Worm (Caenorhabditis elegans) whole organism, dauer: Measurements from ENCODE around the gene C05C10.5.

Source experiments
- unc-62 ChIP-seq: sonication (generic microtip); optimal IDR thresholded peaks from 2 replicates; lab custom pipeline; 2017; ENCODE audit warnings: missing biosample characterization, missing genetic modification reagents, missing genetic modification characterization

Gene C05C10.5

DNA sequence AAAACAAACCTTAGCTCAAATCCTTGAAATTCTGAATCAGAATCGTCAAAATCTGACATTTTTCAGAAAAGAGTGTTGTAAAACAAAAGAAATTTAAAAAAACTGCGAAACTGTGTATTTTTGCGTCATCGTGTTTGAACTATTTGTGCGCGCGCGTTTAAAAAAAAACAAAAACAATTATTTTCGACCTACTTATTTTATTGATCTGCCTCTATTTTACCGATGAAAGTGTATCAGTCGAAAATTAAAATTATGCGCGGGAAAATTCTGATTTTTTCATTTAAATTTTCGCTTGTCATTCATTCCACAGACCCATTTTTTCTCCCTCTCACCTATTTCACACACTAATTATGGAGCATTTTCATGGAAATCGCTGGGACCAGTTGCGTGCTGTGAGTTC is at the start of gene C05C10.5, which contains the start of gene C05C10.7:
TSS of gene C05C10.5 (plus strand) at position 164 of the 400 bp plus-strand sequence.
TSS of gene C05C10.7 (minus strand) at position 95 of the 400 bp plus-strand sequence.
- no peak for TF ChIP-seq unc-62 (GFP tag; lab: Kevin White, UChicago)

- TF ChIP-seq unc-62 (GFP tag; lab: Kevin White, UChicago): no peak
Measured at ce11 chrII:9891031-9891689, 47.7 kb upstream of the C05C10.5 start, which contains the start of gene vgln-1. Gene vgln-1, minus strand, starts transcription at chrII:9891081.

DNA sequence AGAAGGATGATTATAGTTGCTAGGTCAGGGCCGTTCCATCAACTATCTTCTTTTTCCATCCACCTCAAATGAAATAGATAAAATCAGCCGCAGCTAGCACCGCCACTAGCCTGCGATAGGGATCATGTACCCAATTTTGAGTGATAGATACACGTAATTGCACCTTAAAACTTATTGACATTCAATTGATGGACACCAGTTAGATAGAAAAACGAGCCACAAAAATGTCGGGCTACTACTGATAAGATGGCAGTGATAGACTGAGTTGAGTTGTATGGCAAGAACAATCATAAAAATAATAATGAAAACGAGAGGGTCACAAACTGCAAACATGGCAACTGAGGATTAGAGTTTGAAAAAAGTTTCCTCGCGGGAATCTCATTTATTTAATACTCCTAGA is 47.0 kb upstream of the C05C10.5 start:
- TF ChIP-seq unc-62 (GFP tag; lab: Kevin White, UChicago): no peak

DNA sequence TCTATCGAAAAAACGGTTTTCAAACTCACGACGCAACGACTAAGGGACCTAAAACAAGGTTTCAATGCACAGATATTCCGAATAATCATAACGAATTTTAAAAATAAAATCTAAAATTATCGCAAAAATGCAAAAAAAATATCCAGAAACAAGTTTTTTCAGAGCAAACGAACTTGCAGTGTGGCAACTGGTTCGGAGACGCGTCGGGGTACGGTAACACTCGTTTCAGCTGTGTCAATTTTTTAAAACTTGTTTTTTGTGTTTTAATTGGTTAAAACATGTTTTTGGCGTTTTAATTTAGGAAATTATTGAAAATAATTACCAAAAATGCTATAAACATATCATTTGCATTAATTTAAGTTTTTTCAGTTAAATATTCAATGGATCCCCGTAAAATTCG is 46.4 kb upstream of the C05C10.5 start, which contains the start of gene C08H9.16:
TSS of gene C08H9.16 (plus strand) at position 370 of the 400 bp plus-strand sequence.
- no peak for TF ChIP-seq unc-62 (GFP tag; lab: Kevin White, UChicago)

DNA sequence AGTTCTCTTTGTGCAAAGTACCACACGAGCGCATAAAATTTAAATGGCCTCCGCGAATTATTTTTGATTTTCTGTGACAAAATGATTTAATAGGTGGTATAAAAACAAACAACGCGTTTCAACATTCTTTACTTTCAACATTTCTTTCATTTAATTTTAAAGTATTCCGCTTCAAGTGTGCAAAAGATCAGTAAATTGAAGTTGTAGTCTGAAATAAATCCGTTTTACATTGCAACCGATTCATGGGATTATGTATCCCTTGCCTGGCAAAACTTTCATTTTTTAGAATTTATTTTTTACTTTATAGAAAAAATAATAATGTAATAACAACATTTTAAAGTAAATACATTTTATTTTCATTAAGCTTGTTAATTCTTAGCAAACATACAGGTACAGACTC is 44.4 kb upstream of the C05C10.5 start, which contains the start of gene F26C11.1:
TSS of gene F26C11.1 (plus strand) at position 301 of the 400 bp plus-strand sequence.
- TF ChIP-seq unc-62 (GFP tag; lab: Kevin White, UChicago): no peak

DNA sequence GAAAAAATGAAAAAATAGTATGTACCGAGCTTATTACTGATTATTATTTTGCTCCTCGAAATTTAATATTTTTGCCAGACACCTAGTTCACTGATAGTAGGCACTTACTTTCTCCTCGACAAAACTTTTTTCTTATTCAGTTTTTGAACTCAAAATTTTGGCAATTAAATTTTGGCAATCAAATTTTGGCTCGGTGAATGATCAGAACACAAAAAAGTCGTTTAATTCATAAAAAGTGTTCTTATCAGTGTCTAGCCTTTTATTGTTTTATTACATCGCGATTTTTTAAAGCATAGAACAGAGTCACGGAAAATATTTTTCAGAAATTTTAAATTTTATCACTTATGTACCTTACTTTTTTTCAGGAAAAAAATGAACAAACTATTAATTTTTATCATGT is 43.7 kb upstream of the C05C10.5 start:
- no peak for TF ChIP-seq unc-62 (GFP tag; lab: Kevin White, UChicago)

DNA sequence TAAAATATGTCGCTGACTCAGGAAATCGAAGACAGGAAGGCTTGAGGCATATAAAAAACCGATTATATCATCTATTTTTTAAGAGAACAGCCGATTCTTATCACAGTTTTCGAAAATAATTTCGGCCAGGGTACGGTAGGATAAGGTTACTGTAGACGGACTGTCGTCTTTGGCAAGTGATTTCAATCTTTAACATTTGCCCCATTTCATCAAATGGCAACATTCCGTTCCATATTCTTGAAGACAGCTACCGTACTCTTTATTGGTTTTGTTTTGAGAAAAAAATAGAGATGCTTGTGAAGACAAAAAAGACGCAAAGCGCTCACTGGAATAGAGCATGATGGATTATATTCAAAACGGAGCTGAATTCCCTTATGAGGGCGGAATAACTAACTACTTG is 40.1 kb upstream of the C05C10.5 start:
- TF ChIP-seq unc-62 (GFP tag; lab: Kevin White, UChicago): no peak

ce11 chrII:9900276-9900675 is 38.6 kb upstream of the C05C10.5 start, which contains the start of gene unc-4:
Gene unc-4, minus strand, starts transcription at chrII:9900376.
- TF ChIP-seq unc-62 (GFP tag; lab: Kevin White, UChicago): no peak

DNA sequence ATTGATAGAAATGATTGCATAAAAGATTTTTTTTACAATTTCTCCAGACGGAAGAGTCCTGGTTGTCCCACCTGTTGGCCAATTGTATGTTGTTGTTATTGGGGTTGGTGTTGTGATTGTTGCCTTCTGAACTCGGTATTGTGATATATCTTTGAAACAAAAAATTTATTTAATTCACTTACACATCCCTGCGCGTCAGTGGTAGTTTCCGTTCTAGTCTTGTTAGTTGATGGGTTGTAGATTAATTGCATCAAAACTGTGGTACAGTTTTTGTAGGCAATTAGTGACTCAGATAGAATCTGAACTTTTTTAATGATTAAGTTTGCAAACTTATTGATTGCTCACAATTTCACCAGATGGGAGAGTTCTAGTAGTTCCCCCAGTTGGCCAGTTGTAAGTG is 34.4 kb upstream of the C05C10.5 start:
- no peak for TF ChIP-seq unc-62 (GFP tag; lab: Kevin White, UChicago)

- no peak for TF ChIP-seq unc-62 (GFP tag; lab: Kevin White, UChicago)
Measured at ce11 chrII:9914999-9915398, 23.8 kb upstream of the C05C10.5 start, which contains the start of gene F26C11.3. Gene F26C11.3, minus strand, starts transcription at chrII:9915099.

DNA sequence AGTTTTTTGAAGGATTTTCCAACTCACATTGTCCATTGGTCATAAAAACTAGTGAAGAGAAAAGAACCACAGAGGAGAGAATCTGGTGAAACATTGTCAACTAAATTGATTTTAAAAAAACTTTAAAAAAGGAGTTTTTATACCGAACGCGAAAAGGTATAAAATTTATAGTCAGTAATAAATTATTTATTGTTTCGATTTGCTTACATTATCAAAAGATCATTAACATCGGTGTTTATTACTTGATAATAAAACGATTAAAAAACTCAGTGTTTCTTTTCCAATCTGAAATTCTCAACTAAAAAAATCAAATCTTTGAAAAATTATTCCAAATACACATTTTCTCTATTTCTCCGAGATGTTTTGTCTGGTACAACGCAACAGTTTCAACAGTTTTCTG is 22.7 kb upstream of the C05C10.5 start, which contains the start of gene F26C11.4:
TSS of gene F26C11.4 (minus strand) at position 101 of the 400 bp plus-strand sequence.
- TF ChIP-seq unc-62 (GFP tag; lab: Kevin White, UChicago): no peak

- TF ChIP-seq unc-62 (GFP tag; lab: Kevin White, UChicago): no peak
Measured at ce11 chrII:9917904-9918303, 20.9 kb upstream of the C05C10.5 start, which contains the start of gene C05C10.8. Gene C05C10.8, minus strand, starts transcription at chrII:9918004.

DNA sequence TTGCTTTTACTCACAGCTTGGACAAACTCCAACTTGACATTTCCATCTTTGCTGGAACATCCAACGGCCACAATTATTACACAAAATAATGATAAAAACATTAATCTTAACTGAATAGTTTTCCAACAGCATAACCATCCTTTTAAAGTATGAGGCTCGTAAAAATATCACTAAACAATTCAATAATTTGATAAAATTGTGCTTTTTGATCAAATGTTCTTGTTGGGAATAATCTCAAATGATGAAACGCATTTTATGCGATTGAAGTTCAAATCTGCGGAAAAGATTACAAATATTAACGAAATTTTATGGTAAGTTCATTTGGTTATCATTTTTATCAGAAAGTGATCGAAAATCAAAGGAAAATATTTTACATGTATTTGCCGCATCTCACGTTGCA is 18.4 kb upstream of the C05C10.5 start, which contains the start of gene pho-10:
TSS of gene pho-10 (minus strand) at position 101 of the 400 bp plus-strand sequence.
- no peak for TF ChIP-seq unc-62 (GFP tag; lab: Kevin White, UChicago)

DNA sequence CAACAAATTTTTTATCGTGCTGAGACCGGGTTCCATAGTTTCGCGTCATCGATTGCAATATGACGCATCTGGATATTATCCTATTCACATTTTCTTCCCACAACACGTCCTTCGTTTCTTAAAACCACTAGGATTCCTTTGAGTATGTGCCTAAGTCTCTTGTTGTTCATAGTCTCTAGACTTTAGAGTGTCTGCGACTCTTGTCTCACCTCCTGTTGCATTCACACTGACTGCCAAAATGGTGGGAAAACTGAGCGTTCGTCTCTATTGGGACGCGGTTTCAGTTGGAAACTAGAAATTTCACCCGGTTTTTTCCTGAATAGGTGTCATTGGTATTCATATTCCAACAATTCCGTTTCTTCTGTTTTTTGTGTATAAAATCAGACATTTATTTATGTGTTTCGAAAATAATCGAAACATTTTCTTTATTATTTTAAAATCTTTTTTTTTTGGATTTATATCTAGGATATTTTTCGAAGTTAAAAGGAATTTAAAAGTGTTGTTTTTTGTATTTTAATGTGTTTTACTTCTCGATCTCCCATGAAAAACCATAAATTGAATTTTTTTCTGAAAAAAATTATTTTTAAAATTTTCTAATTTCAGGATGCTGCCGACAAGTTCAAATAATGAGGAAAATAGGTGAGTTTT is 17.1 kb upstream of the C05C10.5 start, which contains the start of gene C05C10.2:
TSS of gene C05C10.2 (plus strand) at position 598 of the 648 bp plus-strand sequence.
- TF ChIP-seq unc-62 (GFP tag; lab: Kevin White, UChicago): no peak

DNA sequence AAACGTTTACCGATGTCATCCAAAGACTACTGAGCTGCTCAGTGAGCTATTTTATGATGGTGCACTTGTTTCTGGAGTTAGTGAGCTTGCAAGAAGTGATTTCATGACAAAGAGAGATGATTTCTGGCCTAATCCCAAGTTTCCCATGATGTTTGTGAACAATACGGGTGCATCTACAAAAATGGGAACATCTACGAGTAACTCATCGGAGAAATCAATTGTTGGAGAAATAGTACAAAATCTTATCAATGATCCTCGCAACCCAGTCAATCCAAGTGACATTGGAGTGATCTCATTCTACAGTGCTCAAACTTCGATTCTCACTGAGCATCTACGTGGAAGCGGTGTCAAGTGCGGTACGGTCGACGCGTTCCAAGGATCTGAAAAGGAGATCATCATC is 10.4 kb upstream of the C05C10.5 start:
- no peak for TF ChIP-seq unc-62 (GFP tag; lab: Kevin White, UChicago)

- no peak for TF ChIP-seq unc-62 (GFP tag; lab: Kevin White, UChicago)
Measured at ce11 chrII:9931012-9931411, 7.8 kb upstream of the C05C10.5 start.
